Fruit fly (Drosophila melanogaster) whole organism, embryonic: ENCODE results near the gene Etl1.

Experiments used
- ATbp ChIP-seq: fragments of 200-800 bp; sonication (Bioruptor generic); optimal IDR thresholded peaks from 2 replicates; lab custom pipeline; 2017; ENCODE audit warnings: missing biosample characterization, mild to moderate bottlenecking, missing genetic modification characterization, missing genetic modification reagents
- Atf-2 ChIP-seq: fragments of 200-800 bp; sonication (Bioruptor generic); optimal IDR thresholded peaks from 2 replicates; lab custom pipeline; 2016; ENCODE audit warnings: missing biosample characterization, missing genetic modification characterization
- CG10366 ChIP-seq: fragments of 200-800 bp; sonication (Bioruptor generic); IDR thresholded peaks from 2 replicates; pipeline ENCODE4 v1.3.6; 2022; ENCODE audit warnings: missing biosample characterization, missing genetic modification characterization
- CG10462 ChIP-seq: fragments of 200-800 bp; sonication (Bioruptor generic); optimal IDR thresholded peaks from 2 replicates; lab custom pipeline; 2016; ENCODE audit warnings: missing biosample characterization, missing genetic modification characterization
- CG11696 ChIP-seq: fragments of 200-800 bp; sonication (Bioruptor generic); IDR thresholded peaks from 2 replicates; pipeline ENCODE4 v1.3.6; 2022; ENCODE audit warnings: missing biosample characterization, missing genetic modification characterization
- CG12104 ChIP-seq: fragments of 200-800 bp; sonication (Bioruptor generic); optimal IDR thresholded peaks from 3 replicates; lab custom pipeline; 2016; ENCODE audit warnings: missing biosample characterization, missing genetic modification characterization
- CG1233 ChIP-seq: fragments of 200-800 bp; sonication (Bioruptor generic); optimal IDR thresholded peaks from 4 replicates; lab custom pipeline; 2018; ENCODE audit warnings: missing biosample characterization, mild to moderate bottlenecking, missing genetic modification characterization
- CG12769 ChIP-seq: fragments of 200-800 bp; sonication (Bioruptor generic); optimal IDR thresholded peaks from 2 replicates; lab custom pipeline; 2019; ENCODE audit warnings: missing biosample characterization, mild to moderate bottlenecking, missing genetic modification characterization, moderate library complexity
- CG14050 ChIP-seq: fragments of 200-800 bp; sonication (Bioruptor generic); IDR thresholded peaks from 3 replicates; pipeline ENCODE4 v1.3.6; 2022; ENCODE audit warnings: missing biosample characterization, missing genetic modification characterization
- CG15269 ChIP-seq: fragments of 200-800 bp; sonication (Bioruptor generic); optimal IDR thresholded peaks from 2 replicates; lab custom pipeline; 2018; ENCODE audit warnings: missing biosample characterization, mild to moderate bottlenecking, missing genetic modification characterization, moderate library complexity
- CG1603 ChIP-seq: fragments of 200-800 bp; sonication (Bioruptor generic); optimal IDR thresholded peaks from 2 replicates; lab custom pipeline; 2019; ENCODE audit warnings: missing biosample characterization, mild to moderate bottlenecking, missing genetic modification characterization, moderate library complexity
- CG17802 ChIP-seq: fragments of 200-800 bp; sonication (Bioruptor generic); optimal IDR thresholded peaks from 2 replicates; lab custom pipeline; 2018; ENCODE audit warnings: missing biosample characterization, mild to moderate bottlenecking, missing genetic modification characterization, moderate library complexity
- CG17829 ChIP-seq: fragments of 200-800 bp; optimal IDR thresholded peaks from 2 replicates; lab custom pipeline; 2019; ENCODE audit warnings: missing biosample characterization, mild to moderate bottlenecking, missing genetic modification characterization, moderate library complexity
- CG18476 ChIP-seq: fragments of 200-800 bp; sonication (Bioruptor generic); optimal IDR thresholded peaks from 2 replicates; lab custom pipeline; 2016; ENCODE audit warnings: missing biosample characterization, mild to moderate bottlenecking, missing genetic modification characterization
- CG2889 ChIP-seq: fragments of 200-800 bp; sonication (Bioruptor generic); IDR thresholded peaks from 3 replicates; pipeline ENCODE4 v1.3.6; 2022; ENCODE audit warnings: missing biosample characterization, missing genetic modification characterization
- CG30403 ChIP-seq: fragments of 200-800 bp; sonication (Bioruptor generic); optimal IDR thresholded peaks from 3 replicates; lab custom pipeline; 2016; ENCODE audit warnings: missing biosample characterization, missing genetic modification characterization
- CG32767 ChIP-seq: fragments of 200-800 bp; sonication (Bioruptor generic); IDR thresholded peaks from 2 replicates; pipeline ENCODE4 v1.3.6; 2022; ENCODE audit warnings: missing biosample characterization, missing genetic modification characterization
- CG32772 ChIP-seq: fragments of 200-800 bp; sonication (Bioruptor generic); IDR thresholded peaks from 2 replicates; pipeline ENCODE4 v1.3.6; 2022; ENCODE audit warnings: missing biosample characterization, missing genetic modification characterization
- CG34422 ChIP-seq: fragments of 200-800 bp; sonication (Bioruptor generic); IDR thresholded peaks from 3 replicates; pipeline ENCODE4 v1.3.6; 2022; ENCODE audit warnings: missing biosample characterization, missing genetic modification characterization
- CG7839 ChIP-seq: fragments of 200-800 bp; sonication (Bioruptor generic); optimal IDR thresholded peaks from 3 replicates; lab custom pipeline; 2018; ENCODE audit warnings: missing biosample characterization, mild to moderate bottlenecking, missing genetic modification characterization, moderate library complexity
- CG8388 ChIP-seq: fragments of 200-800 bp; sonication (Bioruptor generic); optimal IDR thresholded peaks from 2 replicates; lab custom pipeline; 2019; ENCODE audit warnings: missing biosample characterization, mild to moderate bottlenecking, missing genetic modification characterization, moderate library complexity
- Dad ChIP-seq: fragments of 200-800 bp; sonication (Bioruptor generic); optimal IDR thresholded peaks from 3 replicates; lab custom pipeline; 2016; ENCODE audit warnings: missing biosample characterization, missing genetic modification characterization
- Dref ChIP-seq: fragments of 200-800 bp; sonication (Bioruptor generic); IDR thresholded peaks from 2 replicates; pipeline ENCODE4 v1.3.6; 2022; ENCODE audit warnings: missing biosample characterization, missing genetic modification characterization
- Ets97D ChIP-seq: fragments of 200-800 bp; sonication (Bioruptor generic); optimal IDR thresholded peaks from 3 replicates; lab custom pipeline; 2016; ENCODE audit warnings: missing biosample characterization, missing genetic modification characterization
- HLH3B ChIP-seq: fragments of 200-800 bp; sonication (Bioruptor generic); IDR thresholded peaks from 2 replicates; pipeline ENCODE4 v1.3.6; 2022; ENCODE audit warnings: missing biosample characterization, missing genetic modification characterization
- HLHmδ ChIP-seq: fragments of 200-800 bp; sonication (Bioruptor generic); optimal IDR thresholded peaks from 2 replicates; lab custom pipeline; 2018; ENCODE audit warnings: missing biosample characterization, mild to moderate bottlenecking, missing genetic modification characterization, moderate library complexity
- Hr3 ChIP-seq: fragments of 200-800 bp; sonication (Bioruptor generic); optimal IDR thresholded peaks from 3 replicates; lab custom pipeline; 2016; ENCODE audit warnings: missing biosample characterization, missing genetic modification characterization
- Mad ChIP-seq: fragments of 200-800 bp; sonication (Bioruptor generic); optimal IDR thresholded peaks from 2 replicates; lab custom pipeline; 2016; ENCODE audit warnings: missing biosample characterization, missing genetic modification characterization
- Nf-YC ChIP-seq: fragments of 200-800 bp; optimal IDR thresholded peaks from 3 replicates; lab custom pipeline; 2019; ENCODE audit warnings: missing biosample characterization, mild to moderate bottlenecking, missing genetic modification characterization, moderate library complexity
- Rfx ChIP-seq: fragments of 200-800 bp; sonication (Bioruptor generic); IDR thresholded peaks from 2 replicates; pipeline ENCODE4 v1.3.6; 2022; ENCODE audit warnings: missing biosample characterization, missing genetic modification characterization
- Taf1 ChIP-seq: fragments of 200-800 bp; sonication (Bioruptor generic); IDR thresholded peaks from 2 replicates; pipeline ENCODE4 v1.3.6; 2022; ENCODE audit warnings: missing biosample characterization, missing genetic modification characterization
- chinmo ChIP-seq: fragments of 200-800 bp; sonication (Bioruptor generic); IDR thresholded peaks from 4 replicates; pipeline ENCODE4 v1.3.6; 2022; ENCODE audit warnings: missing biosample characterization, missing genetic modification characterization; ENCODE audit not compliant: partially characterized antibody
- da ChIP-seq: fragments of 200-800 bp; sonication (Bioruptor generic); optimal IDR thresholded peaks from 2 replicates; lab custom pipeline; 2016; ENCODE audit warnings: missing biosample characterization, missing genetic modification characterization
- hkb ChIP-seq, 2 experiments: fragments of 200-800 bp in 1 of 2; fragments of >200 bp in 1 of 2; sonication (Bioruptor generic) in 1 of 2; IDR thresholded peaks in 1 of 2; optimal IDR thresholded peaks in 1 of 2; 2 replicates each; pipeline versions ENCODE4 v1.3.6 to Lab custom; 2017 to 2022; ENCODE audit warnings: missing biosample characterization in 1 of 2, missing genetic modification characterization in 1 of 2
- kay ChIP-seq: fragments of 200-800 bp; sonication (Bioruptor generic); optimal IDR thresholded peaks from 2 replicates; lab custom pipeline; 2016; ENCODE audit warnings: missing biosample characterization, missing genetic modification characterization
- lilli ChIP-seq: fragments of 200-800 bp; sonication (Bioruptor generic); optimal IDR thresholded peaks from 3 replicates; lab custom pipeline; 2016; ENCODE audit warnings: missing biosample characterization, missing genetic modification characterization
- nom ChIP-seq: fragments of 200-800 bp; sonication (Bioruptor generic); optimal IDR thresholded peaks from 2 replicates; lab custom pipeline; 2017; ENCODE audit warnings: missing biosample characterization, missing genetic modification characterization, mild to moderate bottlenecking, moderate library complexity, missing genetic modification reagents
- otp ChIP-seq: fragments of 200-800 bp; sonication (Bioruptor generic); IDR thresholded peaks from 3 replicates; pipeline ENCODE4, ENCODE4 v1.3.6; 2022; ENCODE audit warnings: missing biosample characterization, missing genetic modification characterization
- pan ChIP-seq, 4 experiments: fragments of >200 bp in 3 of 4; fragments of 200-800 bp in 1 of 4; sonication (Bioruptor generic) in 1 of 4; optimal IDR thresholded peaks in 3 of 4; IDR thresholded peaks in 1 of 4; 2 replicates each; pipeline versions ENCODE4 v1.3.6 to Lab custom; 2017 to 2022; ENCODE audit warnings: missing biosample characterization in 2 of 4, missing genetic modification characterization in 2 of 4, mixed read lengths in 1 of 4
- scrt ChIP-seq: fragments of 200-800 bp; sonication (Bioruptor generic); optimal IDR thresholded peaks from 2 replicates; lab custom pipeline; 2018; ENCODE audit warnings: missing biosample characterization, mild to moderate bottlenecking, missing genetic modification characterization, moderate library complexity
- slp2 ChIP-seq: fragments of 200-800 bp; sonication (Bioruptor generic); optimal IDR thresholded peaks from 2 replicates; lab custom pipeline; 2016; ENCODE audit warnings: missing biosample characterization, missing genetic modification characterization
- so ChIP-seq: fragments of 200-800 bp; sonication (Bioruptor generic); IDR thresholded peaks from 3 replicates; pipeline ENCODE4 v1.3.6; 2022; ENCODE audit warnings: missing biosample characterization, missing genetic modification characterization
- ssp ChIP-seq: fragments of 200-800 bp; sonication (Bioruptor generic); IDR thresholded peaks from 2 replicates; pipeline ENCODE4 v1.3.6; 2022; ENCODE audit warnings: missing biosample characterization, missing genetic modification characterization
- ttk ChIP-seq: fragments of 200-800 bp; sonication (Bioruptor generic); IDR thresholded peaks from 2 replicates; pipeline ENCODE4 v2.1.2; 2022; ENCODE audit warnings: missing biosample characterization, missing genetic modification characterization
- tx ChIP-seq: fragments of 200-800 bp; sonication (Bioruptor generic); optimal IDR thresholded peaks from 2 replicates; lab custom pipeline; 2016; ENCODE audit warnings: missing biosample characterization, missing genetic modification characterization
- vvl ChIP-seq: fragments of 200-800 bp; sonication (Bioruptor generic); IDR thresholded peaks from 2 replicates; pipeline ENCODE4 v1.3.6; 2022; ENCODE audit warnings: missing biosample characterization, missing genetic modification characterization
- zen2 ChIP-seq: fragments of 200-800 bp; sonication (Bioruptor generic); IDR thresholded peaks from 3 replicates; pipeline ENCODE4 v1.3.6; 2022; ENCODE audit warnings: missing biosample characterization, missing genetic modification characterization; ENCODE audit not compliant: partially characterized antibody

Gene Etl1

dm6 chr2L:9915011-9915850, 2.8 kb upstream of the Etl1 start, which contains the start of gene yip2 (continued):
- TF ChIP-seq CG32767 (GFP tag; lab: Robert Waterston, UW) (0 out of 2 replicates have a peak, but pooled peaks have one; percentile 29), Ets97D (GFP tag; lab: Kevin White, UChicago) (peak; percentile 15), da (GFP tag; lab: Kevin White, UChicago) (no peak), kay (GFP tag; lab: Kevin White, UChicago) (peak; percentile 74), HLH3B (peak; percentile 65), Rfx (GFP tag; lab: Robert Waterston, UW) (peak; percentile 81), ssp (GFP tag; lab: Robert Waterston, UW) (no peak), otp (GFP tag; lab: Robert Waterston, UW) (peak; percentile 53; the same call in 1 of the 3 replicates), CG34422 (peak; percentile 55; the same call in 1 of the 3 replicates), tx (GFP tag; lab: Kevin White, UChicago) (peak; percentile 18), Mad (GFP tag; lab: Kevin White, UChicago) (peak; percentile 17), ATbp (peak; percentile 44), CG17802 (tag; lab: Kevin White, UChicago) (no peak), slp2 (peak; percentile 50), CG32772 (GFP tag; lab: Robert Waterston, UW) (no peak), CG30403 (GFP tag; lab: Kevin White, UChicago) (peak; percentile 49), zen2 (GFP tag; lab: Robert Waterston, UW) (no peak), Taf1 (GFP tag; lab: Robert Waterston, UW) (0 out of 2 replicates have a peak, but pooled peaks have one; percentile 6), pan (optimal IDR thresholded peaks at IDR 0.05; lab: Kevin White, UChicago) (no peak), pan (GFP tag; optimal IDR thresholded peaks at IDR 0.05 in 1 of 2, IDR thresholded peaks at IDR 0.05 in 1 of 2) (peak in 1 of 2 experiments; percentile 71), CG1233 (GFP tag; lab: Kevin White, UChicago) (no peak), Atf-2 (GFP tag; lab: Kevin White, UChicago) (no peak), Hr3 (GFP tag; lab: Kevin White, UChicago) (peak; percentile 16), CG2889 (GFP tag; lab: Robert Waterston, UW) (0 out of 3 replicates have a peak, but pooled peaks have one; percentile 25), CG15269 (tag; lab: Kevin White, UChicago) (peak; percentile 72), Dad (peak; percentile 12), CG14050 (peak; percentile 47; the same call in 1 of the 3 replicates), so (GFP tag; lab: Robert Waterston, UW) (peak; percentile 80; the same call in 2 of the 3 replicates), CG11696 (GFP tag; lab: Robert Waterston, UW) (peak; percentile 32; the same call in 1 of the 2 replicates), CG8388 (GFP tag; lab: Kevin White, UChicago) (peak; percentile 52), HLHmδ (GFP tag; lab: Kevin White, UChicago) (no peak), vvl (GFP tag; lab: Robert Waterston, UW) (peak; percentile 83), CG7839 (tag; lab: Kevin White, UChicago) (peak; percentile 55), CG12769 (tag; lab: Kevin White, UChicago) (peak; percentile 74), ttk (GFP tag; lab: Robert Waterston, UW) (peak; percentile 57), scrt (peak; percentile 51), CG17829 (tag; lab: Kevin White, UChicago) (peak; percentile 23), CG1603 (tag; lab: Kevin White, UChicago) (peak; percentile 53), chinmo (GFP tag; lab: Robert Waterston, UW) (peak; percentile 94), nom (GFP tag; lab: Kevin White, UChicago) (peak; percentile 100), CG10462 (GFP tag; lab: Kevin White, UChicago) (peak; percentile 18), Nf-YC (tag; lab: Kevin White, UChicago) (peak; percentile 67), lilli (GFP tag; lab: Kevin White, UChicago) (peak; percentile 69), CG18476 (GFP tag; lab: Kevin White, UChicago) (no peak), hkb (optimal IDR thresholded peaks at IDR 0.05; lab: Kevin White, UChicago) (no peak), hkb (GFP tag; IDR thresholded peaks at IDR 0.05; lab: Robert Waterston, UW) (peak; percentile 76), CG10366 (peak; percentile 65), CG12104 (GFP tag; lab: Kevin White, UChicago) (peak; percentile 14), Dref (GFP tag; lab: Robert Waterston, UW) (no peak; the same call in 1 of the 2 replicates)
